Fruit fly (Drosophila melanogaster): Measurements from ENCODE around the gene Mst36Fa.

Mst36Fa gene

dm6 chr2L:18676948-18677820 lies at the start of gene Mst36Fa, which contains the start of gene CG31751 (continued):
- TF ChIP-seq CG32772 (GFP tag; IDR thresholded peaks at IDR 0.05) (peak; percentile 40; the same call in 1 of the 2 replicates), CG9876 (GFP tag; optimal IDR thresholded peaks at IDR 0.05) (peak; percentile 50), Dp (GFP tag; optimal IDR thresholded peaks at IDR 0.05) (peak; percentile 97), mam (GFP tag; optimal IDR thresholded peaks at IDR 0.05) (peak; percentile 58), tap (tag; optimal IDR thresholded peaks at IDR 0.05) (peak; percentile 63), sr (GFP tag; IDR thresholded peaks at IDR 0.05) (peak; percentile 45; the same call in 2 of the 3 replicates), CG15601 (tag; optimal IDR thresholded peaks at IDR 0.05) (peak; percentile 87), CG2678 (tag; optimal IDR thresholded peaks at IDR 0.05) (peak; percentile 87), MESR4 (GFP tag; optimal IDR thresholded peaks at IDR 0.05) (peak; percentile 37), seq (GFP tag; IDR thresholded peaks at IDR 0.05) (peak; percentile 77), danr (GFP tag; IDR thresholded peaks at IDR 0.05) (peak; percentile 74), gro (GFP tag; optimal IDR thresholded peaks at IDR 0.05) (peak; percentile 57), gcm (GFP tag; optimal IDR thresholded peaks at IDR 0.05) (peak; percentile 61), Gsc (GFP tag; IDR thresholded peaks at IDR 0.05) (no peak), CG8089 (GFP tag; optimal IDR thresholded peaks at IDR 0.05) (peak; percentile 85), CG12391 (tag; optimal IDR thresholded peaks at IDR 0.05) (peak; percentile 44), phol (tag; optimal IDR thresholded peaks at IDR 0.05) (peak; percentile 9), CG7987 (GFP tag; optimal IDR thresholded peaks at IDR 0.05) (peak; percentile 92), CG13424 (tag; optimal IDR thresholded peaks at IDR 0.05) (peak; percentile 67), CG17359 (tag; optimal IDR thresholded peaks at IDR 0.05) (peak; percentile 85), fd102C (GFP tag; optimal IDR thresholded peaks at IDR 0.05) (no peak), Asciz (GFP tag; optimal IDR thresholded peaks at IDR 0.05) (peak; percentile 91), Dref (GFP tag; IDR thresholded peaks at IDR 0.05) (no peak; the same call in 1 of the 2 replicates), CG11723 (GFP tag; optimal IDR thresholded peaks at IDR 0.05) (peak; percentile 86), hth (optimal IDR thresholded peaks at IDR 0.05) (no peak), Fer3 (tag; optimal IDR thresholded peaks at IDR 0.05) (peak; percentile 80), gsb (GFP tag; IDR thresholded peaks at IDR 0.05) (peak; percentile 74), wdn (GFP tag; IDR thresholded peaks at IDR 0.05) (no peak), CG2199 (GFP tag; IDR thresholded peaks at IDR 0.05) (no peak), HLH4C (GFP tag; IDR thresholded peaks at IDR 0.05; ENCODE audit: partially characterized antibody) (no peak), Dbx (GFP tag; IDR thresholded peaks at IDR 0.05) (peak; percentile 76), trh (GFP tag; optimal IDR thresholded peaks at IDR 0.05) (peak; percentile 37), toy (GFP tag; IDR thresholded peaks at IDR 0.05) (0 out of 2 replicates have a peak, but pooled peaks have one; percentile 33), ase (GFP tag; IDR thresholded peaks at IDR 0.05) (peak; percentile 47; the same call in 1 of the 3 replicates), Xrp1 (GFP tag; IDR thresholded peaks at IDR 0.05) (peak; percentile 51), ewg (GFP tag; optimal IDR thresholded peaks at IDR 0.05) (peak; percentile 64), MTF-1 (GFP tag; optimal IDR thresholded peaks at IDR 0.05; ENCODE audit: borderline replicate concordance) (peak; percentile 87), gem (tag; optimal IDR thresholded peaks at IDR 0.05) (peak; percentile 73), CG6272 (GFP tag; IDR thresholded peaks at IDR 0.05) (no peak), CG6689 (GFP tag; IDR thresholded peaks at IDR 0.05) (peak; percentile 40; the same call in 1 of the 2 replicates), CG13296 (GFP tag; optimal IDR thresholded peaks at IDR 0.05) (peak; percentile 89), nerfin-2 (GFP tag; IDR thresholded peaks at IDR 0.05; ENCODE audit: partially characterized antibody) (peak; percentile 39; the same call in 1 of the 2 replicates), CG11696 (GFP tag; IDR thresholded peaks at IDR 0.05) (peak; percentile 55; the same call in 1 of the 2 replicates), slbo (GFP tag; IDR thresholded peaks at IDR 0.05) (peak; percentile 45), tgo (GFP tag; IDR thresholded peaks at IDR 0.05) (peak; percentile 28; the same call in 1 of the 3 replicates), HLH54F (GFP tag; optimal IDR thresholded peaks at IDR 0.05) (peak; percentile 47), eyg (GFP tag; optimal IDR thresholded peaks at IDR 0.05) (peak; percentile 81), Deaf1 (tag; optimal IDR thresholded peaks at IDR 0.05) (no peak)

All from whole organism, embryonic.